Worm (Caenorhabditis elegans) whole organism, mixed stage, embryonic: ENCODE data around the gene str-144.

Experiments
- ceh-43 ChIP-seq: fragments of 200-800 bp; sonication (Bioruptor generic); optimal IDR thresholded peaks from 2 replicates; lab custom pipeline; 2018; ENCODE audit warnings: mild to moderate bottlenecking, missing genetic modification characterization, moderate library complexity, missing compliant biosample characterization
- elt-3 ChIP-seq: fragments of 150-350 bp; optimal IDR thresholded peaks from 2 replicates; lab custom pipeline; 2014; ENCODE audit warnings: missing biosample characterization, missing genetic modification characterization
- lin-13 ChIP-seq: fragments of 150-350 bp; optimal IDR thresholded peaks from 2 replicates; lab custom pipeline; 2014; ENCODE audit warnings: missing biosample characterization, missing genetic modification characterization
- lsy-2 ChIP-seq: fragments of 150-350 bp; optimal IDR thresholded peaks from 2 replicates; lab custom pipeline; 2014; ENCODE audit warnings: missing biosample characterization, missing genetic modification characterization
- nhr-237 ChIP-seq: fragments of 150-350 bp; optimal IDR thresholded peaks from 2 replicates; lab custom pipeline; 2014; ENCODE audit warnings: missing biosample characterization, missing genetic modification characterization
- snpc-4 ChIP-seq: fragments of 150-350 bp; optimal IDR thresholded peaks from 2 replicates; lab custom pipeline; 2014; ENCODE audit warnings: missing biosample characterization, missing genetic modification characterization
- unc-39 ChIP-seq: fragments of 150-350 bp; optimal IDR thresholded peaks from 2 replicates; lab custom pipeline; 2014; ENCODE audit warnings: missing biosample characterization, missing genetic modification characterization
- unc-62 ChIP-seq: fragments of 150-350 bp; optimal IDR thresholded peaks from 2 replicates; lab custom pipeline; 2014; ENCODE audit warnings: missing biosample characterization, missing genetic modification reagents, missing genetic modification characterization

- TF ChIP-seq unc-39 (no peak), lsy-2 (tag; lab: Kevin White, UChicago) (no peak), snpc-4 (tag; lab: Kevin White, UChicago) (no peak), ceh-43 (GFP tag; lab: Kevin White, UChicago) (no peak), lin-13 (tag; lab: Kevin White, UChicago) (no peak), elt-3 (tag; lab: Kevin White, UChicago) (no peak), unc-62 (no peak), nhr-237 (no peak)
Measured at ce11 chrV:8085141-8085540, 13.2 kb upstream of the str-144 start, which contains the start of gene C09H5.7.
